Worm (Caenorhabditis elegans): Measurements from ENCODE around the gene cdh-8.
A peak's percentile ranks its signal among the peaks of the same experiment; 100 is the strongest.

Gene cdh-8

DNA sequence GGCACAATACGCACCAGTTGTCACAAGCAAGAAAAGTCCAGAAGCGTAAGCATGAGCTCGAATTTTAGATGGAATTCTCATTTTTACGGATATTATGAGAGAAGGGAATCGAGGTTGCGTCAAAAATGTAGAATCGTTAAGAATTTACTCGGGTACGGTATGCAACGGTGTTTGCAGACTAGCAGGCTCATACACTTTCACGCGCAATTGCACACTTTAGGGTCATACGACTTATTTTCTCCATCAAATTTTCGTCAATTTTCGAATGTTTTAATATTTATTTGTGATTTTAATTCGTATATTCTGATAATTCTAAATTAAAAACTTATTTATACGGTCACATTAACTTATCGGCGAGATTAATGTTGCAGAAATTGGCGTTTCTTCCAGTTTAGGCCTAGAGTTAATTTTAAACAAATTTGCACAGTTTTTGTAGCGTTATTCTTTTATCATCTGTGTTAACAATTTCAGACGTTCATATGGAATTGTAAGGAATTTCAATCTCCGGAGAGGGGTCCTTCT lies 53.9 kb downstream of the cdh-8 start, which contains the start of the genes T07A9.15 and nog-1:
TSS of gene T07A9.15 (minus strand) at position 138 of the 522 bp plus-strand sequence.
TSS of gene nog-1 (plus strand) at position 472 of the 522 bp plus-strand sequence.
- TF ChIP-seq blmp-1 (tag; optimal IDR thresholded peaks at IDR 0.05) (no peak), ces-1 (GFP tag; optimal IDR thresholded peaks at IDR 0.05) (peak; percentile 67), pha-4 (tag; optimal IDR thresholded peaks at IDR 0.05) (peak; percentile 71), ceh-39 (tag; optimal IDR thresholded peaks at IDR 0.05) (peak; percentile 5), drap-1 (GFP tag; optimal IDR thresholded peaks at IDR 0.05) (peak; percentile 59), mls-2 (tag; optimal IDR thresholded peaks at IDR 0.05) (no peak), nhr-28 (tag; optimal IDR thresholded peaks at IDR 0.05) (no peak), elt-3 (tag; optimal IDR thresholded peaks at IDR 0.05) (no peak), nhr-237 (tag; optimal IDR thresholded peaks at IDR 0.05) (peak; percentile 58), lsy-2 (tag; optimal IDR thresholded peaks at IDR 0.05) (peak; percentile 98), mep-1 (tag; optimal IDR thresholded peaks at IDR 0.05) (peak; percentile 65), flh-1 (GFP tag; optimal IDR thresholded peaks at IDR 0.05) (no peak), lin-13 (tag; optimal IDR thresholded peaks at IDR 0.05) (peak; percentile 13), sptf-1 (tag; optimal IDR thresholded peaks at IDR 0.05) (peak; percentile 34)

DNA sequence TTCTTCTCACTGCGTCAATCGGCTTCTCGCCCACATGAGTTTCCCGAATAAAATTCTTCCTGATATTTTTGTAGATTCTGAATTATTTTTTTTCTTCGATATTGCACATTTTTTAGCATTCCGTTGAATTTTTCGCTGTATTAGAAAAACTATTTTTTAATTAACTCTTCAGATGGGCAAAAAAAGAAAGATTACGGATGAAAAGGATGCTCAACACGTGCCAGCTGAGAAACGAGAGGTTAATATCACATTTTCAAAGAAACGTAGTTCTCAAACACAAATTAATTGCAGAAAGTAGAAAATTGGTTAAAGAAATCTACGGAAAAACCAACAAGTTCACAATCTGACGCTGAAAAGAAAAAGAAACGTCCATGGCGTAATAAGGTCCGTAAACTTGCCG lies 56.8 kb downstream of the cdh-8 start, which contains the start of gene rrp-8:
TSS of gene rrp-8 (plus strand) at position 173 of the 400 bp plus-strand sequence.
- TF ChIP-seq nhr-76 (tag; optimal IDR thresholded peaks at IDR 0.05): no peak
- no peak for TF ChIP-seq cnd-1 (tag; optimal IDR thresholded peaks at IDR 0.05)
- TF ChIP-seq blmp-1 (tag; optimal IDR thresholded peaks at IDR 0.05): no peak

DNA sequence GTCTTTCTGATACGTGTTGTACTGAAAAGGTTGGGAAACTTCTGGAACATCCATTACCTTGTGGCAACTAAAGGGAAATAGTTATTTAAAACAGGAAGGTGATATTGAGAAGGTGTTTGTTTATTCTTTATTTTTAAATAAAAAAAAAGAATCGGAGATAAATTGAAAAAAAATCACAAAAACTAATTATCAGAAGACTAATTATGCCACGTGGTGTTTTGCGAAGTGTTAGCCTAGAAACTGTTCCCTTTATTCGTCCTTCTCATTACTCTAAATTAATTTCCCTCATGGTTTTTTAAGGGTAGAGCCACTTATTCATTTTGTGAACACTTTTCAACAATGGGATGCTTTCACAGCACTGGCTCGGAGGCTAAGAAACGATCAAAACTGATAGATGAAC lies 61.8 kb downstream of the cdh-8 start, which contains the start of gene gpa-4:
TSS of gene gpa-4 (plus strand) at position 301 of the 400 bp plus-strand sequence.
- TF ChIP-seq lin-13 (tag; optimal IDR thresholded peaks at IDR 0.05): no peak
- no peak for TF ChIP-seq elt-1 (tag; optimal IDR thresholded peaks at IDR 0.05; ENCODE audit: borderline replicate concordance, insufficient read depth)

DNA sequence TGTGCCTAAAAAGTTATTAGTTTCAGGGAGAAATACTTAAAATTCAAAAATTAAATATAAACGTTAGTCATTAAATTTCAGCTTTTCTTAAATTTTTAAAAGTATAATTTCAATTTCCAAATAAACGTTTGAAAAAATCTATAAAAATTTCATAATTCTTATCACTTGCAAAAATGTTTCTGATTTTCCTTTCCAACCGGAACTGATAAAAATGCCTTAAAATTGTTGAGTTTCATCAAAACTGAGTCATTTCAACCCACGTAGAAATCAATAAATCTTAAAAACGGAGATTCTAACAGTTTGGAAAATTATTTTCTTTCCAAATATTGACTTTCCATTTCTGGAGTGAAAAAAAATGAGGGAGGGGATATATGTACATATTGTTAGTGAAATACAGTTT lies 69.3 kb downstream of the cdh-8 start:
- TF ChIP-seq mls-2 (tag; optimal IDR thresholded peaks at IDR 0.05) (no peak), elt-3 (tag; optimal IDR thresholded peaks at IDR 0.05) (no peak), ztf-11 (tag; optimal IDR thresholded peaks at IDR 0.05) (no peak), mab-5 (tag; optimal IDR thresholded peaks at IDR 0.05) (no peak), lin-32 (GFP tag; optimal IDR thresholded peaks at IDR 0.05) (no peak), lin-13 (tag; optimal IDR thresholded peaks at IDR 0.05) (no peak), nhr-12 (tag; optimal IDR thresholded peaks at IDR 0.05) (no peak), lsy-2 (tag; optimal IDR thresholded peaks at IDR 0.05) (no peak), tbx-8 (GFP tag; optimal IDR thresholded peaks at IDR 0.05) (no peak), ceh-39 (tag; optimal IDR thresholded peaks at IDR 0.05) (no peak), elt-1 (tag; optimal IDR thresholded peaks at IDR 0.05; ENCODE audit: borderline replicate concordance, insufficient read depth) (no peak), drap-1 (GFP tag; optimal IDR thresholded peaks at IDR 0.05) (no peak), nhr-28 (tag; optimal IDR thresholded peaks at IDR 0.05) (no peak), nhr-237 (tag; optimal IDR thresholded peaks at IDR 0.05) (no peak), pha-4 (tag; optimal IDR thresholded peaks at IDR 0.05) (no peak), blmp-1 (tag; optimal IDR thresholded peaks at IDR 0.05) (no peak), nhr-76 (tag; optimal IDR thresholded peaks at IDR 0.05) (no peak), M03D4.4 (tag; optimal IDR thresholded peaks at IDR 0.05) (no peak)
